Worm (Caenorhabditis elegans): ENCODE measurements around the gene srz-103.
A peak's percentile ranks its signal among the peaks of the same experiment; 100 is the strongest.

The srz-103 gene

ce11 chrV:16640366-16640765 lies 38.8 kb downstream of the srz-103 start (continued):
- TF ChIP-seq cebp-1 (GFP tag; IDR thresholded peaks at IDR 0.05) (no peak), cebp-1 (tag; optimal IDR thresholded peaks at IDR 0.05) (no peak), hmg-20 (GFP tag; IDR thresholded peaks at IDR 0.05) (no peak), ztf-18 (tag; optimal IDR thresholded peaks at IDR 0.05) (peak; percentile 46), bed-2 (GFP tag; IDR thresholded peaks at IDR 0.05) (no peak), ztf-22 (GFP tag; optimal IDR thresholded peaks at IDR 0.05) (no peak), snpc-1.1 (tag; optimal IDR thresholded peaks at IDR 0.05; ENCODE audit: insufficient read depth) (peak; percentile 51), die-1 (tag; optimal IDR thresholded peaks at IDR 0.05) (peak; percentile 69)

ce11 chrV:16638204-16638603 lies 40.9 kb downstream of the srz-103 start, which contains the start of gene srw-76:
srw-76 (minus strand) TSS chrV:16638304.
- no peak for TF ChIP-seq rec-8 (tag; optimal IDR thresholded peaks at IDR 0.05)
- TF ChIP-seq unc-62 (GFP tag; optimal IDR thresholded peaks at IDR 0.05), result no peak
- no peak for TF ChIP-seq K12H6.12 (tag; optimal IDR thresholded peaks at IDR 0.05)
- no peak for TF ChIP-seq Y53G8AR.9 (GFP tag; conservative IDR thresholded peaks at IDR 0.05)
- TF ChIP-seq B0261.1 (tag; optimal IDR thresholded peaks at IDR 0.05), result no peak
- TF ChIP-seq F33H1.4 (GFP tag; IDR thresholded peaks at IDR 0.05), result no peak
- TF ChIP-seq mcd-1 (GFP tag; IDR thresholded peaks at IDR 0.05), result no peak
- no peak for TF ChIP-seq nhr-120 (GFP tag; IDR thresholded peaks at IDR 0.05)
- TF ChIP-seq rcor-1 (GFP tag; IDR thresholded peaks at IDR 0.05), result no peak
- no peak for TF ChIP-seq snpc-1.3 (tag; optimal IDR thresholded peaks at IDR 0.05; ENCODE audit: insufficient read depth)
- TF ChIP-seq hmg-1.2 (GFP tag; IDR thresholded peaks at IDR 0.05), result no peak
- TF ChIP-seq F10E7.11 (tag; optimal IDR thresholded peaks at IDR 0.05), result no peak

- no peak for TF ChIP-seq chd-7 (tag; optimal IDR thresholded peaks at IDR 0.05)
- no peak for TF ChIP-seq attf-5 (GFP tag; optimal IDR thresholded peaks at IDR 0.05)
- TF ChIP-seq ztf-28 (GFP tag; IDR thresholded peaks at IDR 0.05), result no peak
- no peak for TF ChIP-seq athp-1 (tag; optimal IDR thresholded peaks at IDR 0.05)
- no peak for TF ChIP-seq lsl-1 (GFP tag; optimal IDR thresholded peaks at IDR 0.05)
- TF ChIP-seq nhr-179 (tag; optimal IDR thresholded peaks at IDR 0.05), result no peak
- no peak for TF ChIP-seq nhr-27 (tag; optimal IDR thresholded peaks at IDR 0.05)
- TF ChIP-seq pha-4 (tag; optimal IDR thresholded peaks at IDR 0.05), result no peak
- TF ChIP-seq bed-2 (GFP tag; IDR thresholded peaks at IDR 0.05), result no peak
- TF ChIP-seq F49E8.2 (tag; optimal IDR thresholded peaks at IDR 0.05; ENCODE audit: insufficient read depth), result no peak
- no peak for TF ChIP-seq ekl-4 (GFP tag; IDR thresholded peaks at IDR 0.05)
- TF ChIP-seq lag-1 (GFP tag; IDR thresholded peaks at IDR 0.05), result no peak
These were observed 43.2 kb downstream of the srz-103 start, which contains the start of gene mltn-11 for ce11 chrV:16635911-16636310. mltn-11 (plus strand) TSS chrV:16636186.

- TF ChIP-seq rcor-1 (GFP tag; IDR thresholded peaks at IDR 0.05) (no peak), aptf-2 (GFP tag; conservative IDR thresholded peaks at IDR 0.05) (no peak), hmg-1.2 (GFP tag; IDR thresholded peaks at IDR 0.05) (no peak), ceh-91 (GFP tag; IDR thresholded peaks at IDR 0.05) (no peak), hlh-26 (GFP tag; conservative IDR thresholded peaks at IDR 0.05) (no peak), F23B12.7 (tag; optimal IDR thresholded peaks at IDR 0.05; ENCODE audit: insufficient read depth) (no peak), snpc-1.1 (tag; optimal IDR thresholded peaks at IDR 0.05; ENCODE audit: insufficient read depth) (no peak), F10E7.11 (tag; optimal IDR thresholded peaks at IDR 0.05) (no peak), fkh-3 (tag; optimal IDR thresholded peaks at IDR 0.05) (no peak), nfyb-1 (GFP tag; IDR thresholded peaks at IDR 0.05) (no peak)
These were observed 49.5 kb downstream of the srz-103 start, which contains the start of gene srd-21 for ce11 chrV:16629600-16629999. srd-21 (plus strand) TSS chrV:16629900.
